Fruit fly (Drosophila melanogaster) whole organism, embryonic: ENCODE data around the gene Tnpo-SR.

Source experiments
- Awh ChIP-seq: fragments of 200-800 bp; sonication (Bioruptor generic); IDR thresholded peaks from 2 replicates; pipeline ENCODE4, ENCODE4 v1.3.6; 2022; ENCODE audit warnings: missing biosample characterization, missing genetic modification characterization
- CG10959 ChIP-seq: fragments of 200-800 bp; sonication (Bioruptor generic); IDR thresholded peaks from 2 replicates; pipeline ENCODE4 v1.3.6; 2022; ENCODE audit warnings: missing biosample characterization, missing genetic modification characterization
- CG11085 ChIP-seq: fragments of 200-800 bp; sonication (Bioruptor generic); IDR thresholded peaks from 2 replicates; pipeline ENCODE4 v1.3.6; 2022; ENCODE audit warnings: missing biosample characterization, missing genetic modification characterization
- CG11398 ChIP-seq: fragments of 200-800 bp; sonication (Bioruptor generic); optimal IDR thresholded peaks from 2 replicates; lab custom pipeline; 2016; ENCODE audit warnings: missing biosample characterization, missing genetic modification characterization
- CG11696 ChIP-seq: fragments of 200-800 bp; sonication (Bioruptor generic); IDR thresholded peaks from 2 replicates; pipeline ENCODE4 v1.3.6; 2022; ENCODE audit warnings: missing biosample characterization, missing genetic modification characterization
- CG17385 ChIP-seq: fragments of 200-800 bp; sonication (Bioruptor generic); optimal IDR thresholded peaks from 3 replicates; lab custom pipeline; 2018; ENCODE audit warnings: missing biosample characterization, mild to moderate bottlenecking, missing genetic modification characterization
- CG17612 ChIP-seq: fragments of 200-800 bp; sonication (Bioruptor generic); IDR thresholded peaks from 2 replicates; pipeline ENCODE4 v1.3.6; 2022; ENCODE audit warnings: missing biosample characterization, missing genetic modification characterization
- CG17802 ChIP-seq: fragments of 200-800 bp; sonication (Bioruptor generic); optimal IDR thresholded peaks from 2 replicates; lab custom pipeline; 2018; ENCODE audit warnings: missing biosample characterization, mild to moderate bottlenecking, missing genetic modification characterization, moderate library complexity
- CG1792 ChIP-seq: fragments of 200-800 bp; sonication (Bioruptor generic); optimal IDR thresholded peaks from 2 replicates; lab custom pipeline; 2016; ENCODE audit warnings: missing biosample characterization, missing genetic modification characterization
- CG2116 ChIP-seq: fragments of 200-800 bp; sonication (Bioruptor generic); optimal IDR thresholded peaks from 3 replicates; lab custom pipeline; 2018; ENCODE audit warnings: missing biosample characterization, mild to moderate bottlenecking, missing genetic modification characterization
- CG2712 ChIP-seq: fragments of 200-800 bp; optimal IDR thresholded peaks from 3 replicates; lab custom pipeline; 2019; ENCODE audit warnings: missing biosample characterization, mild to moderate bottlenecking, missing genetic modification characterization, moderate library complexity
- CG30431 ChIP-seq: fragments of 200-800 bp; sonication (Bioruptor generic); optimal IDR thresholded peaks from 2 replicates; lab custom pipeline; 2017; ENCODE audit warnings: missing biosample characterization, missing genetic modification characterization
- CG32772 ChIP-seq: fragments of 200-800 bp; sonication (Bioruptor generic); IDR thresholded peaks from 2 replicates; pipeline ENCODE4 v1.3.6; 2022; ENCODE audit warnings: missing biosample characterization, missing genetic modification characterization
- CG34422 ChIP-seq: fragments of 200-800 bp; sonication (Bioruptor generic); IDR thresholded peaks from 3 replicates; pipeline ENCODE4 v1.3.6; 2022; ENCODE audit warnings: missing biosample characterization, missing genetic modification characterization
- CG3726 ChIP-seq: fragments of 200-800 bp; sonication (Bioruptor generic); IDR thresholded peaks from 3 replicates; pipeline ENCODE4, ENCODE4 v1.3.6; 2022; ENCODE audit warnings: missing biosample characterization, missing genetic modification characterization
- CG42726 ChIP-seq: fragments of 200-800 bp; sonication (Bioruptor generic); IDR thresholded peaks from 2 replicates; pipeline ENCODE4 v1.3.6; 2022; ENCODE audit warnings: missing biosample characterization, missing genetic modification characterization; ENCODE audit not compliant: partially characterized antibody
- CG4328 ChIP-seq: fragments of 200-800 bp; sonication (Bioruptor generic); optimal IDR thresholded peaks from 3 replicates; lab custom pipeline; 2017; ENCODE audit warnings: missing biosample characterization, missing genetic modification reagents, missing genetic modification characterization
- CG4424 ChIP-seq: fragments of 200-800 bp; sonication (Bioruptor generic); optimal IDR thresholded peaks from 3 replicates; lab custom pipeline; 2016; ENCODE audit warnings: missing biosample characterization, missing genetic modification characterization
- CG9215 ChIP-seq: fragments of 200-800 bp; sonication (Bioruptor generic); IDR thresholded peaks from 2 replicates; pipeline ENCODE4 v1.3.6; 2022; ENCODE audit warnings: missing biosample characterization, missing genetic modification characterization
- CG9932 ChIP-seq: fragments of 200-800 bp; sonication (Bioruptor generic); IDR thresholded peaks from 2 replicates; pipeline ENCODE4 v1.3.6; 2022; ENCODE audit warnings: missing biosample characterization, missing genetic modification characterization
- CTCF ChIP-seq: fragments of 200-800 bp; sonication (Bioruptor generic); optimal IDR thresholded peaks from 2 replicates; lab custom pipeline; 2017; ENCODE audit warnings: missing biosample characterization, mild to moderate bottlenecking, missing genetic modification characterization, moderate library complexity
- Dbx ChIP-seq: fragments of 200-800 bp; sonication (Bioruptor generic); IDR thresholded peaks from 3 replicates; pipeline ENCODE4 v1.3.6; 2022; ENCODE audit warnings: missing biosample characterization, missing genetic modification characterization
- Dp ChIP-seq: fragments of 200-800 bp; sonication (Bioruptor generic); optimal IDR thresholded peaks from 2 replicates; lab custom pipeline; 2018; ENCODE audit warnings: missing biosample characterization, mild to moderate bottlenecking, missing genetic modification characterization, moderate library complexity
- Elba2 ChIP-seq: fragments of 200-800 bp; sonication (Bioruptor generic); optimal IDR thresholded peaks from 3 replicates; lab custom pipeline; 2016; ENCODE audit warnings: missing biosample characterization, missing genetic modification characterization
- Ets65A ChIP-seq: fragments of 200-800 bp; sonication (Bioruptor generic); peaks from one replicate; lab custom pipeline; 2016; ENCODE audit warnings: missing biosample characterization, missing genetic modification characterization
- Hr51 ChIP-seq, 2 experiments: fragments of 200-800 bp; sonication (Bioruptor generic); optimal IDR thresholded peaks; 2 replicates in 1 of 2; 3 replicates in 1 of 2; lab custom pipeline; 2016 to 2018; ENCODE audit warnings: missing biosample characterization in 2 of 2, missing genetic modification characterization in 2 of 2, mild to moderate bottlenecking in 1 of 2, moderate library complexity in 1 of 2
- Lpt ChIP-seq: fragments of >200 bp; optimal IDR thresholded peaks from 2 replicates; lab custom pipeline; 2018; ENCODE audit warnings: missing biosample characterization, missing genetic modification characterization
- Med ChIP-seq: fragments of 200-800 bp; sonication (Bioruptor generic); peaks from one replicate; lab custom pipeline; 2016; ENCODE audit warnings: missing biosample characterization, missing genetic modification characterization, mild to moderate bottlenecking, inconsistent platforms, moderate library complexity
- Nf-YC ChIP-seq: fragments of 200-800 bp; optimal IDR thresholded peaks from 3 replicates; lab custom pipeline; 2019; ENCODE audit warnings: missing biosample characterization, mild to moderate bottlenecking, missing genetic modification characterization, moderate library complexity
- PHDP ChIP-seq: fragments of 200-800 bp; sonication (Bioruptor generic); optimal IDR thresholded peaks from 3 replicates; lab custom pipeline; 2018; ENCODE audit warnings: missing biosample characterization, mild to moderate bottlenecking, missing genetic modification characterization, moderate library complexity
- TFAM ChIP-seq: fragments of 200-800 bp; sonication (Bioruptor generic); optimal IDR thresholded peaks from 2 replicates; lab custom pipeline; 2017; ENCODE audit warnings: missing biosample characterization, missing genetic modification characterization, inconsistent platforms
- aop ChIP-seq: fragments of 200-800 bp; sonication (Bioruptor generic); IDR thresholded peaks from 2 replicates; pipeline ENCODE4 v1.3.6; 2022; ENCODE audit warnings: missing biosample characterization, missing genetic modification characterization
- bowl ChIP-seq: fragments of 200-800 bp; sonication (Bioruptor generic); IDR thresholded peaks from 2 replicates; pipeline ENCODE4 v1.3.6; 2022; ENCODE audit warnings: missing biosample characterization, missing genetic modification characterization
- dmrt99B ChIP-seq: fragments of 200-800 bp; sonication (Bioruptor generic); optimal IDR thresholded peaks from 2 replicates; lab custom pipeline; 2018; ENCODE audit warnings: missing biosample characterization, mild to moderate bottlenecking, missing genetic modification characterization, moderate library complexity
- eyg ChIP-seq: fragments of 200-800 bp; sonication (Bioruptor generic); optimal IDR thresholded peaks from 3 replicates; lab custom pipeline; 2016; ENCODE audit warnings: missing biosample characterization, missing genetic modification characterization
- gcm ChIP-seq: fragments of 200-800 bp; sonication (Bioruptor generic); optimal IDR thresholded peaks from 2 replicates; lab custom pipeline; 2019; ENCODE audit warnings: missing biosample characterization, mild to moderate bottlenecking, missing genetic modification characterization, moderate library complexity
- lola ChIP-seq, 3 experiments: fragments of >200 bp in 2 of 3; fragments of 200-800 bp in 1 of 3; sonication (Bioruptor generic) in 1 of 3; optimal IDR thresholded peaks; 2 replicates each; lab custom pipeline; 2017 to 2019; ENCODE audit warnings: missing biosample characterization in 3 of 3, missing genetic modification characterization in 3 of 3, mild to moderate bottlenecking in 1 of 3, moderate library complexity in 1 of 3
- mld ChIP-seq: fragments of 200-800 bp; sonication (Bioruptor generic); IDR thresholded peaks from 3 replicates; pipeline ENCODE4 v1.3.6; 2022; ENCODE audit warnings: missing biosample characterization, missing genetic modification characterization; ENCODE audit not compliant: partially characterized antibody
- nerfin-1 ChIP-seq: fragments of 200-800 bp; sonication (Bioruptor generic); optimal IDR thresholded peaks from 3 replicates; lab custom pipeline; 2019; ENCODE audit warnings: missing biosample characterization, mild to moderate bottlenecking, missing genetic modification characterization, moderate library complexity
- oc ChIP-seq: fragments of 200-800 bp; sonication (Bioruptor generic); optimal IDR thresholded peaks from 2 replicates; lab custom pipeline; 2018; ENCODE audit warnings: missing biosample characterization, mild to moderate bottlenecking, missing genetic modification characterization, moderate library complexity
- pan ChIP-seq, 4 experiments: fragments of >200 bp in 3 of 4; fragments of 200-800 bp in 1 of 4; sonication (Bioruptor generic) in 1 of 4; optimal IDR thresholded peaks in 3 of 4; IDR thresholded peaks in 1 of 4; 2 replicates each; pipeline versions ENCODE4 v1.3.6 to Lab custom; 2017 to 2022; ENCODE audit warnings: missing biosample characterization in 2 of 4, missing genetic modification characterization in 2 of 4, mixed read lengths in 1 of 4
- repo ChIP-seq: fragments of 200-800 bp; sonication (Bioruptor generic); optimal IDR thresholded peaks from 2 replicates; lab custom pipeline; 2016; ENCODE audit warnings: missing biosample characterization, missing genetic modification characterization
- seq ChIP-seq: fragments of 200-800 bp; sonication (Bioruptor generic); IDR thresholded peaks from 2 replicates; pipeline ENCODE4 v1.3.6; 2022; ENCODE audit warnings: missing biosample characterization, missing genetic modification characterization
- so ChIP-seq: fragments of 200-800 bp; sonication (Bioruptor generic); IDR thresholded peaks from 3 replicates; pipeline ENCODE4 v1.3.6; 2022; ENCODE audit warnings: missing biosample characterization, missing genetic modification characterization
- sr ChIP-seq: fragments of 200-800 bp; sonication (Bioruptor generic); IDR thresholded peaks from 3 replicates; pipeline ENCODE4 v1.3.6; 2022; ENCODE audit warnings: missing biosample characterization, missing genetic modification characterization
- trem ChIP-seq: fragments of 200-800 bp; optimal IDR thresholded peaks from 3 replicates; lab custom pipeline; 2019; ENCODE audit warnings: missing biosample characterization, mild to moderate bottlenecking, missing genetic modification characterization, moderate library complexity
- zen2 ChIP-seq: fragments of 200-800 bp; sonication (Bioruptor generic); IDR thresholded peaks from 3 replicates; pipeline ENCODE4 v1.3.6; 2022; ENCODE audit warnings: missing biosample characterization, missing genetic modification characterization; ENCODE audit not compliant: partially characterized antibody

Gene Tnpo-SR

dm6 chr2L:2757930-2758556 lies 1.7 kb upstream of the Tnpo-SR start (continued):
- TF ChIP-seq mld = no peak
- peak; percentile 16; the same call in 1 of the 2 replicates for TF ChIP-seq seq
- no peak for TF ChIP-seq CG4328 (GFP tag; lab: Kevin White, UChicago)
- no peak for TF ChIP-seq eyg (GFP tag; lab: Kevin White, UChicago)
- TF ChIP-seq CG4424 (GFP tag; lab: Kevin White, UChicago) = no peak
- TF ChIP-seq CG9932 (GFP tag; lab: Robert Waterston, UW) = no peak
- TF ChIP-seq gcm = no peak
- no peak for TF ChIP-seq dmrt99B (tag; lab: Kevin White, UChicago)
- TF ChIP-seq CG34422 (GFP tag; lab: Robert Waterston, UW) = no peak
- no peak for TF ChIP-seq oc (tag; lab: Kevin White, UChicago)
- TF ChIP-seq nerfin-1 (tag; lab: Kevin White, UChicago) = peak; percentile 8
- TF ChIP-seq Lpt (GFP tag; lab: Kevin White, UChicago) = no peak
- TF ChIP-seq PHDP (tag; lab: Kevin White, UChicago) = no peak
- no peak for TF ChIP-seq lola (GFP tag; optimal IDR thresholded peaks at IDR 0.05; lab: Kevin White, UChicago)
- no peak for TF ChIP-seq CG10959 (GFP tag; lab: Robert Waterston, UW)
- no peak for TF ChIP-seq CG32772 (GFP tag; lab: Robert Waterston, UW)
- TF ChIP-seq Dbx (GFP tag; lab: Robert Waterston, UW) = peak; percentile 50; the same call in 2 of the 3 replicates
- TF ChIP-seq CG17612 (GFP tag; lab: Robert Waterston, UW) = no peak
- no peak for TF ChIP-seq so (GFP tag; lab: Robert Waterston, UW)

dm6 chr2L:2760288-2760687 lies 564 bp downstream of the Tnpo-SR start:
- 0 out of 2 replicates have a peak, but pooled peaks have one; percentile 21 for TF ChIP-seq CG42726 (GFP tag; lab: Robert Waterston, UW)
- TF ChIP-seq aop (GFP tag; lab: Robert Waterston, UW) = peak; percentile 29; the same call in 1 of the 2 replicates
- no peak for TF ChIP-seq repo
- TF ChIP-seq CG3726 = 0 out of 3 replicates have a peak, but pooled peaks have one; percentile 54
- TF ChIP-seq zen2 (GFP tag; lab: Robert Waterston, UW) = 0 out of 3 replicates have a peak, but pooled peaks have one; percentile 12
- peak; percentile 67 for TF ChIP-seq Ets65A
- no peak for TF ChIP-seq CG2116 (GFP tag; lab: Kevin White, UChicago)
- peak; percentile 36 for TF ChIP-seq Med (GFP tag; lab: Kevin White, UChicago)
- no peak for TF ChIP-seq TFAM (GFP tag; lab: Kevin White, UChicago)
- TF ChIP-seq sr (GFP tag; lab: Robert Waterston, UW) = 0 out of 3 replicates have a peak, but pooled peaks have one; percentile 12
- TF ChIP-seq pan (optimal IDR thresholded peaks at IDR 0.05; lab: Kevin White, UChicago) = no peak
- TF ChIP-seq pan (GFP tag; optimal IDR thresholded peaks at IDR 0.05 in 1 of 2, IDR thresholded peaks at IDR 0.05 in 1 of 2) = peak in 1 of 2 experiments; percentile 24

- TF ChIP-seq Hr51 (GFP tag; optimal IDR thresholded peaks at IDR 0.05; lab: Kevin White, UChicago) = peak; percentile 90 to 95
- no peak for TF ChIP-seq Dp (GFP tag; lab: Kevin White, UChicago)
- TF ChIP-seq CG11696 (GFP tag; lab: Robert Waterston, UW) = no peak; the same call in 1 of the 2 replicates
- TF ChIP-seq bowl (GFP tag; lab: Robert Waterston, UW) = peak; percentile 33; the same call in 1 of the 2 replicates
- peak; percentile 91 for TF ChIP-seq CG17385
- peak; percentile 49 for TF ChIP-seq CTCF
- TF ChIP-seq trem (tag; lab: Kevin White, UChicago) = peak; percentile 87
- peak; percentile 63 for TF ChIP-seq CG17802 (tag; lab: Kevin White, UChicago)
- peak; percentile 94 for TF ChIP-seq CG2712 (tag; lab: Kevin White, UChicago)
- peak; percentile 87 for TF ChIP-seq Nf-YC
- TF ChIP-seq CG30431 (GFP tag; lab: Kevin White, UChicago) = peak; percentile 88
- peak; percentile 73 for TF ChIP-seq CG11398 (GFP tag; lab: Kevin White, UChicago)
- peak; percentile 67 for TF ChIP-seq CG11085 (GFP tag; lab: Robert Waterston, UW)
- TF ChIP-seq CG9215 (GFP tag; lab: Robert Waterston, UW) = peak; percentile 89
- TF ChIP-seq CG1792 (GFP tag; lab: Kevin White, UChicago) = peak; percentile 76
- TF ChIP-seq Elba2 = no peak
- TF ChIP-seq Awh (GFP tag; lab: Robert Waterston, UW) = peak; percentile 75
Observed at dm6 chr2L:2765659-2766373, 6.1 kb downstream of the Tnpo-SR start, which contains the start of the genes Snx21 and aph-1. Gene Snx21, minus strand, starts transcription at chr2L:2765665. Gene aph-1, plus strand, starts transcription at chr2L:2766233.
